Worm (Caenorhabditis elegans) whole organism, L2 larva: ENCODE measurements around the gene C08F8.6.
"Not testable (repeated sequence)": the region's sequence is repeated elsewhere in the genome, so short reads cannot be mapped to it uniquely, and the experiment has no call there.

ENCODE experiments used
- R02D3.7 ChIP-seq: fragments of 150-350 bp; optimal IDR thresholded peaks from 2 replicates; lab custom pipeline; 2014; ENCODE audit warnings: missing biosample characterization, missing genetic modification characterization
- ama-1 ChIP-seq: fragments of 150-350 bp; optimal IDR thresholded peaks from 2 replicates; lab custom pipeline; 2018; ENCODE audit warnings: inconsistent platforms
- dmd-4 ChIP-seq: sonication (generic microtip); optimal IDR thresholded peaks from 2 replicates; lab custom pipeline; 2017; ENCODE audit warnings: missing biosample characterization, missing genetic modification characterization
- egl-27 ChIP-seq: sonication (generic microtip); optimal IDR thresholded peaks from 3 replicates; lab custom pipeline; 2017; ENCODE audit warnings: missing biosample characterization, missing genetic modification reagents, missing genetic modification characterization
- nhr-10 ChIP-seq: sonication (generic microtip); optimal IDR thresholded peaks from 2 replicates; lab custom pipeline; 2017; ENCODE audit warnings: missing biosample characterization, missing genetic modification characterization
- nhr-11 ChIP-seq: fragments of 150-350 bp; optimal IDR thresholded peaks from 2 replicates; lab custom pipeline; 2014; ENCODE audit warnings: missing biosample characterization, missing genetic modification characterization
- nhr-237 ChIP-seq: fragments of 150-350 bp; optimal IDR thresholded peaks from 2 replicates; lab custom pipeline; 2014; ENCODE audit warnings: missing biosample characterization, missing genetic modification characterization
- nhr-77 ChIP-seq: fragments of 150-350 bp; optimal IDR thresholded peaks from 2 replicates; lab custom pipeline; 2014; ENCODE audit warnings: missing biosample characterization, missing genetic modification characterization
- snpc-4 ChIP-seq: fragments of 150-350 bp; optimal IDR thresholded peaks from 2 replicates; lab custom pipeline; 2014; ENCODE audit warnings: missing biosample characterization, missing genetic modification characterization

ce11 chrIV:11179123-11179740 lies 14.5 kb upstream of the C08F8.6 start, which contains the start of gene cpt-2:
- TF ChIP-seq R02D3.7, result peak; percentile 40
- TF ChIP-seq nhr-10 (tag; lab: Kevin White, UChicago), result peak; percentile 58
- TF ChIP-seq ama-1, result peak; percentile 50
- TF ChIP-seq nhr-77 (tag; lab: Kevin White, UChicago), result peak; percentile 16
- peak; percentile 70 for TF ChIP-seq egl-27
- TF ChIP-seq nhr-11; dmd-4 (tag; lab: Kevin White, UChicago); nhr-237 (tag; lab: Kevin White, UChicago): not testable (repeated sequence)
- TF ChIP-seq snpc-4, result peak; percentile 16
